Worm (Caenorhabditis elegans) whole organism, L4 larva: ENCODE measurements around the gene C23F12.4.

Experiments used
- attf-4 ChIP-seq: sonication (generic microtip); optimal IDR thresholded peaks from 3 replicates; lab custom pipeline; 2017; ENCODE audit warnings: missing biosample characterization, missing genetic modification characterization
- ceh-28 ChIP-seq: fragments of 150-350 bp; optimal IDR thresholded peaks from 2 replicates; lab custom pipeline; 2014; ENCODE audit warnings: missing biosample characterization, missing genetic modification reagents, missing genetic modification characterization
- daf-12 ChIP-seq: fragments of 150-350 bp; optimal IDR thresholded peaks from 2 replicates; lab custom pipeline; 2014; ENCODE audit warnings: missing biosample characterization, missing genetic modification reagents, missing genetic modification characterization
- daf-16 ChIP-seq, 3 experiments: sonication (generic microtip); optimal IDR thresholded peaks; 2 replicates each; lab custom pipeline; 2016 to 2017; ENCODE audit warnings: missing genetic modification characterization in 3 of 3, missing genetic modification reagents in 3 of 3, mild to moderate bottlenecking in 2 of 3, missing compliant biosample characterization in 2 of 3, missing biosample characterization in 1 of 3, moderate library complexity in 1 of 3
- egl-27 ChIP-seq: sonication (generic microtip); optimal IDR thresholded peaks from 3 replicates; lab custom pipeline; 2017; ENCODE audit warnings: missing biosample characterization, missing genetic modification reagents, missing genetic modification characterization
- lin-39 ChIP-seq: fragments of 150-350 bp; optimal IDR thresholded peaks from 2 replicates; lab custom pipeline; 2014; ENCODE audit warnings: missing biosample characterization, missing genetic modification reagents, missing genetic modification characterization
- nhr-237 ChIP-seq: sonication (generic microtip); optimal IDR thresholded peaks from 2 replicates; lab custom pipeline; 2017; ENCODE audit warnings: missing biosample characterization, missing genetic modification characterization
- nhr-28 ChIP-seq: fragments of 150-350 bp; optimal IDR thresholded peaks from 2 replicates; lab custom pipeline; 2014; ENCODE audit warnings: missing biosample characterization, missing genetic modification characterization
- skn-1 ChIP-seq: fragments of 150-350 bp; optimal IDR thresholded peaks from 2 replicates; lab custom pipeline; 2014; ENCODE audit warnings: missing biosample characterization, missing genetic modification characterization
- snpc-1.2 ChIP-seq: fragments of 200-800 bp; sonication (Bioruptor generic); IDR thresholded peaks from 2 replicates; pipeline ENCODE4 v1.3.6; 2022; ENCODE audit warnings: missing genetic modification reagents, missing genetic modification characterization, missing compliant biosample characterization
- unc-62 ChIP-seq, 3 experiments: fragments of 150-350 bp in 1 of 3; sonication (generic microtip); optimal IDR thresholded peaks in 2 of 3; peaks in 1 of 3; 1 replicate in 1 of 3; 2 replicates in 2 of 3; lab custom pipeline; 2014 to 2017; ENCODE audit warnings: missing biosample characterization in 3 of 3, missing genetic modification characterization in 3 of 3, missing genetic modification reagents in 3 of 3, missing genotype in 1 of 3
- vab-7 ChIP-seq: fragments of 200-800 bp; sonication (Bioruptor generic); IDR thresholded peaks from 2 replicates; pipeline ENCODE4 v1.3.6; 2022; ENCODE audit warnings: missing genetic modification reagents, missing genetic modification characterization, missing compliant biosample characterization
- zfp-3 ChIP-seq: fragments of 200-800 bp; sonication (Bioruptor generic); conservative IDR thresholded peaks from 2 replicates; pipeline ENCODE4 v1.3.6; 2022; ENCODE audit warnings: missing genetic modification reagents, missing genetic modification characterization, missing compliant biosample characterization
- zip-11 ChIP-seq: fragments of 200-800 bp; sonication (Bioruptor generic); IDR thresholded peaks from 2 replicates; pipeline ENCODE4 v1.3.6; 2022; ENCODE audit warnings: missing genetic modification characterization, missing compliant biosample characterization

DNA sequence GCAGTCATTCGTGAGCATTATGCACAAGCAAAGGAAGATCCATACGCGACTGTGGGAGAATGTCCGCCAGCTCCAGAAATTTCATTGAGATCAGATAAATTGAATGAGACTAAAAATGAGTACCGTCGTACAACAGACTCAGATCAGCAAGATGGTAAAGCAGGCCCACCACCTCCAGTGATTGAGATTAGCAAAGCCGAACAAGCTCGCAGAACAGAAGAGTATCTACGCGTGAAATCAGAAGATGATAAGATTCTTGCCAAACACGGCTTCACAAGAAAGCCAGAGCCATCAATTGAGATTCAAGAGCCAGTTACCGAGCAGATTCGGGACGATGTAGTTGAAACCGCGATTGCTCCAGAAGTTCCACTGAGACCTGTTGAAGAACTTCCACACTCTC lies 30.8 kb downstream of the C23F12.4 start:
- TF ChIP-seq snpc-1.2 (GFP tag; lab: Robert Waterston, UW), result no peak
- TF ChIP-seq zip-11 (GFP tag; lab: Robert Waterston, UW), result no peak
- no peak for TF ChIP-seq ceh-28 (tag; lab: Kevin White, UChicago)
- no peak for TF ChIP-seq lin-39 (tag; lab: Kevin White, UChicago)
- TF ChIP-seq unc-62 (GFP tag; optimal IDR thresholded peaks at IDR 0.05 in 1 of 2; lab: Kevin White, UChicago), result no peak
- TF ChIP-seq unc-62 (tag; optimal IDR thresholded peaks at IDR 0.05; lab: Kevin White, UChicago), result no peak
- no peak for TF ChIP-seq skn-1
- no peak for TF ChIP-seq vab-7 (GFP tag; lab: Robert Waterston, UW)
- no peak for TF ChIP-seq zfp-3 (GFP tag; lab: Robert Waterston, UW)
- no peak for TF ChIP-seq egl-27 (tag; lab: Kevin White, UChicago)
- TF ChIP-seq daf-12 (tag; lab: Kevin White, UChicago), result no peak
- no peak for TF ChIP-seq attf-4 (tag; lab: Kevin White, UChicago)
- no peak for TF ChIP-seq nhr-237 (tag; lab: Kevin White, UChicago)
- TF ChIP-seq nhr-28, result no peak
- no peak for TF ChIP-seq daf-16 (GFP tag; optimal IDR thresholded peaks at IDR 0.05; lab: Kevin White, UChicago)
- no peak for TF ChIP-seq daf-16 (tag; optimal IDR thresholded peaks at IDR 0.05; lab: Kevin White, UChicago)
